Fruit fly (Drosophila melanogaster) whole organism, embryonic: ENCODE measurements around the gene sip3.

ENCODE experiments used
- B-H2 ChIP-seq: fragments of 200-800 bp; sonication (Bioruptor generic); optimal IDR thresholded peaks from 2 replicates; lab custom pipeline; 2018; ENCODE audit warnings: missing biosample characterization, mild to moderate bottlenecking, missing genetic modification characterization
- CG11093 ChIP-seq: fragments of 200-800 bp; sonication (Bioruptor generic); IDR thresholded peaks from 3 replicates; pipeline ENCODE4 v1.3.6; 2022; ENCODE audit warnings: missing biosample characterization, missing genetic modification characterization
- CG11560 ChIP-seq: fragments of 200-800 bp; sonication (Bioruptor generic); IDR thresholded peaks from 3 replicates; pipeline ENCODE4 v1.3.6; 2022; ENCODE audit warnings: missing biosample characterization, missing genetic modification characterization
- CG1233 ChIP-seq: fragments of 200-800 bp; sonication (Bioruptor generic); optimal IDR thresholded peaks from 4 replicates; lab custom pipeline; 2018; ENCODE audit warnings: missing biosample characterization, mild to moderate bottlenecking, missing genetic modification characterization
- CG12659 ChIP-seq: fragments of 200-800 bp; sonication (Bioruptor generic); optimal IDR thresholded peaks from 3 replicates; lab custom pipeline; 2017; ENCODE audit warnings: mild to moderate bottlenecking, missing biosample characterization, missing genetic modification reagents, missing genetic modification characterization
- CG13624 ChIP-seq: fragments of 200-800 bp; sonication (Bioruptor generic); optimal IDR thresholded peaks from 2 replicates; lab custom pipeline; 2016; ENCODE audit warnings: missing biosample characterization, missing genetic modification characterization
- CG14860 ChIP-seq: fragments of 200-800 bp; sonication (Bioruptor generic); IDR thresholded peaks from 3 replicates; pipeline ENCODE4 v1.3.6; 2022; ENCODE audit warnings: missing biosample characterization, missing genetic modification characterization; ENCODE audit not compliant: partially characterized antibody
- CG15514 ChIP-seq: fragments of 200-800 bp; sonication (Bioruptor generic); optimal IDR thresholded peaks from 3 replicates; lab custom pipeline; 2017; ENCODE audit warnings: missing biosample characterization, missing genetic modification characterization, mild to moderate bottlenecking, moderate library complexity, missing genetic modification reagents
- CG2120 ChIP-seq: fragments of 200-800 bp; sonication (Bioruptor generic); optimal IDR thresholded peaks from 3 replicates; lab custom pipeline; 2016; ENCODE audit warnings: missing biosample characterization, missing genetic modification characterization
- CG2199 ChIP-seq: fragments of 200-800 bp; sonication (Bioruptor generic); IDR thresholded peaks from 3 replicates; pipeline ENCODE4 v1.3.6; 2022; ENCODE audit warnings: missing biosample characterization, missing genetic modification characterization
- CG2678 ChIP-seq: fragments of 200-800 bp; sonication (Bioruptor generic); optimal IDR thresholded peaks from 3 replicates; lab custom pipeline; 2019; ENCODE audit warnings: missing biosample characterization, mild to moderate bottlenecking, missing genetic modification characterization, moderate library complexity
- CG30020 ChIP-seq: fragments of 200-800 bp; optimal IDR thresholded peaks from 2 replicates; lab custom pipeline; 2019; ENCODE audit warnings: missing biosample characterization, mild to moderate bottlenecking, missing genetic modification characterization, moderate library complexity
- CG3847 ChIP-seq: fragments of 200-800 bp; sonication (Bioruptor generic); IDR thresholded peaks from 2 replicates; pipeline ENCODE4 v1.3.6; 2022; ENCODE audit warnings: missing biosample characterization, missing genetic modification characterization
- CG3995 ChIP-seq: fragments of 200-800 bp; sonication (Bioruptor generic); optimal IDR thresholded peaks from 3 replicates; lab custom pipeline; 2016; ENCODE audit warnings: missing biosample characterization, missing genetic modification characterization
- CG4328 ChIP-seq: fragments of 200-800 bp; sonication (Bioruptor generic); optimal IDR thresholded peaks from 3 replicates; lab custom pipeline; 2017; ENCODE audit warnings: missing biosample characterization, missing genetic modification reagents, missing genetic modification characterization
- CG4617 ChIP-seq: fragments of 200-800 bp; sonication (Bioruptor generic); optimal IDR thresholded peaks from 3 replicates; lab custom pipeline; 2016; ENCODE audit warnings: missing biosample characterization, missing genetic modification characterization, borderline replicate concordance
- CG4707 ChIP-seq: fragments of 200-800 bp; sonication (Bioruptor generic); optimal IDR thresholded peaks from 2 replicates; lab custom pipeline; 2018; ENCODE audit warnings: missing biosample characterization, mild to moderate bottlenecking, missing genetic modification characterization, moderate library complexity
- CG7928 ChIP-seq: fragments of 200-800 bp; sonication (Bioruptor generic); optimal IDR thresholded peaks from 2 replicates; lab custom pipeline; 2017; ENCODE audit warnings: missing biosample characterization, mild to moderate bottlenecking, missing genetic modification characterization
- CG8924 ChIP-seq: fragments of 200-800 bp; optimal IDR thresholded peaks from 3 replicates; lab custom pipeline; 2019; ENCODE audit warnings: missing biosample characterization, mild to moderate bottlenecking, missing genetic modification characterization, moderate library complexity
- CG9727 ChIP-seq: fragments of 200-800 bp; sonication (Bioruptor generic); optimal IDR thresholded peaks from 3 replicates; lab custom pipeline; 2017; ENCODE audit warnings: missing biosample characterization, mild to moderate bottlenecking, missing genetic modification characterization
- CTCF ChIP-seq: fragments of 200-800 bp; sonication (Bioruptor generic); optimal IDR thresholded peaks from 2 replicates; lab custom pipeline; 2017; ENCODE audit warnings: missing biosample characterization, mild to moderate bottlenecking, missing genetic modification characterization, moderate library complexity
- CkIIα-i1 ChIP-seq: fragments of 200-800 bp; sonication (Bioruptor generic); IDR thresholded peaks from 2 replicates; pipeline ENCODE4 v1.3.6; 2022; ENCODE audit warnings: missing biosample characterization, missing genetic modification characterization
- E2f2 ChIP-seq: fragments of 200-800 bp; sonication (Bioruptor generic); IDR thresholded peaks from 2 replicates; pipeline ENCODE4 v1.3.6; 2022; ENCODE audit warnings: missing biosample characterization, missing genetic modification characterization
- Ets97D ChIP-seq: fragments of 200-800 bp; sonication (Bioruptor generic); optimal IDR thresholded peaks from 3 replicates; lab custom pipeline; 2016; ENCODE audit warnings: missing biosample characterization, missing genetic modification characterization
- Fer1 ChIP-seq: fragments of 200-800 bp; sonication (Bioruptor generic); optimal IDR thresholded peaks from 2 replicates; lab custom pipeline; 2017; ENCODE audit warnings: missing biosample characterization, mild to moderate bottlenecking, missing genetic modification characterization
- Fer3 ChIP-seq: fragments of 200-800 bp; sonication (Bioruptor generic); optimal IDR thresholded peaks from 2 replicates; lab custom pipeline; 2018; ENCODE audit warnings: missing biosample characterization, mild to moderate bottlenecking, missing genetic modification characterization, moderate library complexity
- HmgD ChIP-seq: fragments of 200-800 bp; sonication (Bioruptor generic); optimal IDR thresholded peaks from 3 replicates; lab custom pipeline; 2016; ENCODE audit warnings: missing biosample characterization, missing genetic modification characterization
- Hmx ChIP-seq: fragments of 200-800 bp; sonication (Bioruptor generic); optimal IDR thresholded peaks from 2 replicates; lab custom pipeline; 2016; ENCODE audit warnings: missing biosample characterization, missing genetic modification characterization
- Hr3 ChIP-seq: fragments of 200-800 bp; sonication (Bioruptor generic); optimal IDR thresholded peaks from 3 replicates; lab custom pipeline; 2016; ENCODE audit warnings: missing biosample characterization, missing genetic modification characterization
- Lhr ChIP-seq: fragments of 200-800 bp; sonication (Bioruptor generic); optimal IDR thresholded peaks from 3 replicates; lab custom pipeline; 2017; ENCODE audit warnings: mild to moderate bottlenecking, missing biosample characterization, missing genetic modification reagents, missing genetic modification characterization
- Xrp1 ChIP-seq: fragments of 200-800 bp; sonication (Bioruptor generic); IDR thresholded peaks from 2 replicates; pipeline ENCODE4 v1.3.6; 2022; ENCODE audit warnings: missing biosample characterization, missing genetic modification characterization
- ash1 ChIP-seq: fragments of 200-800 bp; sonication (Bioruptor generic); optimal IDR thresholded peaks from 2 replicates; lab custom pipeline; 2018; ENCODE audit warnings: missing biosample characterization, mild to moderate bottlenecking, missing genetic modification characterization
- ato ChIP-seq: fragments of 200-800 bp; sonication (Bioruptor generic); IDR thresholded peaks from 2 replicates; pipeline ENCODE4 v1.3.6; 2022; ENCODE audit warnings: missing biosample characterization, missing genetic modification characterization; ENCODE audit not compliant: partially characterized antibody
- disco-r ChIP-seq: fragments of 200-800 bp; sonication (Bioruptor generic); optimal IDR thresholded peaks from 2 replicates; lab custom pipeline; 2016; ENCODE audit warnings: missing biosample characterization, missing genetic modification characterization
- ems ChIP-seq: fragments of 200-800 bp; sonication (Bioruptor generic); optimal IDR thresholded peaks from 3 replicates; lab custom pipeline; 2016; ENCODE audit warnings: missing biosample characterization, missing genetic modification characterization
- ewg ChIP-seq: fragments of 200-800 bp; sonication (Bioruptor generic); optimal IDR thresholded peaks from 3 replicates; lab custom pipeline; 2017; ENCODE audit warnings: mild to moderate bottlenecking, missing biosample characterization, missing genetic modification reagents, missing genetic modification characterization
- fd3F ChIP-seq: fragments of 200-800 bp; sonication (Bioruptor generic); optimal IDR thresholded peaks from 2 replicates; lab custom pipeline; 2018; ENCODE audit warnings: missing biosample characterization, mild to moderate bottlenecking, missing genetic modification characterization, moderate library complexity
- gsb ChIP-seq: fragments of 200-800 bp; sonication (Bioruptor generic); IDR thresholded peaks from 2 replicates; pipeline ENCODE4 v1.3.6; 2022; ENCODE audit warnings: missing biosample characterization, missing genetic modification characterization
- gt ChIP-seq: fragments of 200-800 bp; sonication (Bioruptor generic); IDR thresholded peaks from 2 replicates; pipeline ENCODE4 v1.3.6; 2022; ENCODE audit warnings: missing biosample characterization, missing genetic modification characterization
- ind ChIP-seq: fragments of 200-800 bp; sonication (Bioruptor generic); optimal IDR thresholded peaks from 3 replicates; lab custom pipeline; 2016; ENCODE audit warnings: missing biosample characterization, missing genetic modification characterization
- insv ChIP-seq, 2 experiments: fragments of 200-800 bp; sonication (Bioruptor generic); optimal IDR thresholded peaks; 3 replicates each; lab custom pipeline; 2016 to 2018; ENCODE audit warnings: missing biosample characterization in 2 of 2, missing genetic modification characterization in 2 of 2
- inv ChIP-seq: fragments of 200-800 bp; sonication (Bioruptor generic); IDR thresholded peaks from 2 replicates; pipeline ENCODE4 v1.3.6; 2022; ENCODE audit warnings: missing biosample characterization, missing genetic modification characterization; ENCODE audit not compliant: partially characterized antibody
- nerfin-2 ChIP-seq: fragments of 200-800 bp; sonication (Bioruptor generic); IDR thresholded peaks from 2 replicates; pipeline ENCODE4 v1.3.6; 2022; ENCODE audit warnings: missing biosample characterization, missing genetic modification characterization; ENCODE audit not compliant: partially characterized antibody
- ranshi ChIP-seq: fragments of 200-800 bp; sonication (Bioruptor generic); IDR thresholded peaks from 2 replicates; pipeline ENCODE4 v1.3.6; 2022; ENCODE audit warnings: missing biosample characterization, missing genetic modification characterization
- ro ChIP-seq: fragments of 200-800 bp; sonication (Bioruptor generic); IDR thresholded peaks from 2 replicates; pipeline ENCODE4 v1.3.6; 2022; ENCODE audit warnings: missing biosample characterization, missing genetic modification characterization
- sd ChIP-seq: fragments of 200-800 bp; sonication (Bioruptor generic); optimal IDR thresholded peaks from 3 replicates; lab custom pipeline; 2018; ENCODE audit warnings: missing biosample characterization, mild to moderate bottlenecking, missing genetic modification characterization, moderate library complexity
- sim ChIP-seq: fragments of 200-800 bp; sonication (Bioruptor generic); IDR thresholded peaks from 2 replicates; pipeline ENCODE4 v1.3.6; 2022; ENCODE audit warnings: missing biosample characterization, missing genetic modification characterization
- sqz ChIP-seq: fragments of 200-800 bp; sonication (Bioruptor generic); optimal IDR thresholded peaks from 3 replicates; lab custom pipeline; 2018; ENCODE audit warnings: missing biosample characterization, mild to moderate bottlenecking, missing genetic modification characterization
- toy ChIP-seq: fragments of 200-800 bp; sonication (Bioruptor generic); IDR thresholded peaks from 2 replicates; pipeline ENCODE4 v1.3.6; 2022; ENCODE audit warnings: missing biosample characterization, missing genetic modification characterization
- unpg ChIP-seq: fragments of 200-800 bp; sonication (Bioruptor generic); optimal IDR thresholded peaks from 3 replicates; lab custom pipeline; 2018; ENCODE audit warnings: missing biosample characterization, mild to moderate bottlenecking, missing genetic modification characterization, moderate library complexity
- vvl ChIP-seq: fragments of 200-800 bp; sonication (Bioruptor generic); IDR thresholded peaks from 2 replicates; pipeline ENCODE4 v1.3.6; 2022; ENCODE audit warnings: missing biosample characterization, missing genetic modification characterization
- zf30C ChIP-seq: fragments of 200-800 bp; sonication (Bioruptor generic); optimal IDR thresholded peaks from 3 replicates; lab custom pipeline; 2018; ENCODE audit warnings: missing biosample characterization, mild to moderate bottlenecking, missing genetic modification characterization

sip3 gene

DNA sequence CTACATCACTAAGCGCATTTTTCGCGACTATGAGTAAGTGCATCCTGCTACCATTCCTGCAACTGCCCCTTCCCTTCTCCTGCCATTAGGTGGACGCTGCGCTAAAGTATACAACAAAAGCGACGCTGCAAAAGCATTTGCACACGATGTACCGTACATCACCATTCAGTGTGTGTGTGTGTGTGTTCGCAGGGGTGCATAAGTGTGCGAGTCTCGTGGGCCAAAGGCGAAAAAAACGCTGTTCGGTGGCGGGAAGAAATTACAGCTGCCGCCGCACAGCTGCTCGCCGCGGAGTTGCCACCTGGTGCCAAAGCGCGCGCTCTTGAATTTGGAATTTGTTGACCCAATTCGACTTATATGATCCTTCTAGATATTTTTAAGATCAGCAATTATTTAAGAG lies 22.4 kb downstream of the sip3 start (continued):
- TF ChIP-seq sqz (GFP tag; lab: Kevin White, UChicago) (peak; percentile 96), CG3995 (GFP tag; lab: Kevin White, UChicago) (no peak), ash1 (GFP tag; lab: Kevin White, UChicago) (no peak), vvl (GFP tag; lab: Robert Waterston, UW) (no peak), Hmx (GFP tag; lab: Kevin White, UChicago) (no peak), CG4707 (GFP tag; lab: Kevin White, UChicago) (no peak), CG8924 (tag; lab: Kevin White, UChicago) (peak; percentile 6), gt (GFP tag; lab: Robert Waterston, UW) (no peak), CG11560 (no peak), toy (GFP tag; lab: Robert Waterston, UW) (no peak), gsb (GFP tag; lab: Robert Waterston, UW) (no peak), CG13624 (GFP tag; lab: Kevin White, UChicago) (no peak), CG15514 (peak; percentile 81), CG3847 (GFP tag; lab: Robert Waterston, UW) (0 out of 2 replicates have a peak, but pooled peaks have one; percentile 18), ranshi (GFP tag; lab: Robert Waterston, UW) (no peak), disco-r (GFP tag; lab: Kevin White, UChicago) (no peak), CTCF (peak; percentile 66), Fer3 (no peak), nerfin-2 (GFP tag; lab: Robert Waterston, UW) (no peak), fd3F (GFP tag; lab: Kevin White, UChicago) (no peak), CG2678 (tag; lab: Kevin White, UChicago) (no peak), ind (GFP tag; lab: Kevin White, UChicago) (no peak), CG30020 (tag; lab: Kevin White, UChicago) (peak; percentile 54), unpg (GFP tag; lab: Kevin White, UChicago) (no peak), CG4328 (GFP tag; lab: Kevin White, UChicago) (no peak), Hr3 (GFP tag; lab: Kevin White, UChicago) (peak; percentile 77), B-H2 (no peak), CG2199 (GFP tag; lab: Robert Waterston, UW) (no peak), E2f2 (GFP tag; lab: Robert Waterston, UW) (peak; percentile 97), insv (GFP tag; optimal IDR thresholded peaks at IDR 0.05; lab: Kevin White, UChicago) (no peak), Lhr (peak; percentile 14), CG1233 (GFP tag; lab: Kevin White, UChicago) (no peak), zf30C (GFP tag; lab: Kevin White, UChicago) (no peak), ato (GFP tag; lab: Robert Waterston, UW) (peak; percentile 22; the same call in 1 of the 2 replicates), ems (no peak), Ets97D (GFP tag; lab: Kevin White, UChicago) (peak; percentile 59), ro (GFP tag; lab: Robert Waterston, UW) (no peak), inv (GFP tag; lab: Robert Waterston, UW) (no peak), Fer1 (GFP tag; lab: Kevin White, UChicago) (no peak), CG2120 (GFP tag; lab: Kevin White, UChicago) (no peak), CkIIα-i1 (GFP tag; lab: Robert Waterston, UW) (no peak), CG14860 (GFP tag; lab: Robert Waterston, UW) (no peak), Xrp1 (no peak), ewg (GFP tag; lab: Kevin White, UChicago) (peak; percentile 24), HmgD (peak; percentile 4), CG4617 (GFP tag; lab: Kevin White, UChicago) (no peak), CG7928 (GFP tag; lab: Kevin White, UChicago) (peak; percentile 81), sd (tag; lab: Kevin White, UChicago) (no peak), CG11093 (GFP tag; lab: Robert Waterston, UW) (no peak), sim (GFP tag; lab: Robert Waterston, UW) (no peak), CG9727 (no peak), CG12659 (GFP tag; lab: Kevin White, UChicago) (no peak)
